Fruit fly (Drosophila melanogaster): Measurements from ENCODE around the gene CG9837.

DNA sequence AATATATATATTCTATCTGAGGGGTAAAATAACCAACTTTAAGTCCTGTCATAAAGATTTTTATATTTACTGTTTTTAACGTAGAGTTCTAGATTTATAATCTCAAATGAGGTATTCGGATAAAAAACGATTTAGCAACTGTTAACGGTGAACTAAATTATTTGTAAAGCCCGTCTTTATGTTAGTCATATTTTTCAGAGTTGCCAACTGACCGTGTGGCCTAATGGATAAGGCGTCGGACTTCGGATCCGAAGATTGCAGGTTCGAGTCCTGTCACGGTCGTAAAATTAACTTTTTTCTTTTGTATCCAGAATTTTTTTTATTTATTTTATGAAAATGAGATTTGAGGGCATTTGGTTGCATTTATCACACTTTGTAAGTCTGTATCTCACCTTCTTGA, 48.3 kb upstream of the CG9837 start:
- TF ChIP-seq Jra (GFP tag; optimal IDR thresholded peaks at IDR 0.05), result no peak
- no peak for TF ChIP-seq Abd-B (GFP tag; optimal IDR thresholded peaks at IDR 0.05)
- TF ChIP-seq usp (GFP tag; optimal IDR thresholded peaks at IDR 0.05), result no peak
- TF ChIP-seq psq (GFP tag; optimal IDR thresholded peaks at IDR 0.05), result no peak
- TF ChIP-seq Myc (optimal IDR thresholded peaks at IDR 0.05), result no peak
- TF ChIP-seq fru (GFP tag; optimal IDR thresholded peaks at IDR 0.05), result no peak
- TF ChIP-seq woc (GFP tag; optimal IDR thresholded peaks at IDR 0.05), result no peak
- TF ChIP-seq br (GFP tag; optimal IDR thresholded peaks at IDR 0.05), result no peak
- no peak for TF ChIP-seq OdsH (GFP tag; optimal IDR thresholded peaks at IDR 0.05)
- no peak for TF ChIP-seq CG9705 (GFP tag; optimal IDR thresholded peaks at IDR 0.05)
- no peak for TF ChIP-seq tai (GFP tag; optimal IDR thresholded peaks at IDR 0.05)
- TF ChIP-seq Dif (GFP tag; optimal IDR thresholded peaks at IDR 0.05; ENCODE audit: partially characterized antibody), result no peak
- no peak for TF ChIP-seq Dfd (GFP tag; optimal IDR thresholded peaks at IDR 0.05)

All from whole organism, wandering third instar larva.